Fruit fly (Drosophila melanogaster) whole organism, embryonic: ENCODE measurements around the gene 5-HT7.

Source experiments
- BtbVII ChIP-seq: fragments of 200-800 bp; sonication (Bioruptor generic); optimal IDR thresholded peaks from 3 replicates; lab custom pipeline; 2017; ENCODE audit warnings: missing biosample characterization, mild to moderate bottlenecking, missing genetic modification characterization
- CG10321 ChIP-seq: fragments of 200-800 bp; sonication (Bioruptor generic); IDR thresholded peaks from 2 replicates; pipeline ENCODE4 v1.3.6; 2022; ENCODE audit warnings: missing biosample characterization, missing genetic modification characterization
- CG10431 ChIP-seq: fragments of 200-800 bp; sonication (Bioruptor generic); optimal IDR thresholded peaks from 3 replicates; lab custom pipeline; 2018; ENCODE audit warnings: missing biosample characterization, mild to moderate bottlenecking, missing genetic modification characterization
- CG1233 ChIP-seq: fragments of 200-800 bp; sonication (Bioruptor generic); optimal IDR thresholded peaks from 4 replicates; lab custom pipeline; 2018; ENCODE audit warnings: missing biosample characterization, mild to moderate bottlenecking, missing genetic modification characterization
- CG13287 ChIP-seq: fragments of 200-800 bp; sonication (Bioruptor generic); IDR thresholded peaks from 2 replicates; pipeline ENCODE4 v1.3.6; 2022; ENCODE audit warnings: missing biosample characterization, missing genetic modification characterization; ENCODE audit not compliant: partially characterized antibody
- CG13624 ChIP-seq: fragments of 200-800 bp; sonication (Bioruptor generic); optimal IDR thresholded peaks from 2 replicates; lab custom pipeline; 2016; ENCODE audit warnings: missing biosample characterization, missing genetic modification characterization
- CG13894 ChIP-seq: fragments of 200-800 bp; sonication (Bioruptor generic); optimal IDR thresholded peaks from 3 replicates; lab custom pipeline; 2018; ENCODE audit warnings: missing biosample characterization, mild to moderate bottlenecking, missing genetic modification characterization, moderate library complexity
- CG14050 ChIP-seq: fragments of 200-800 bp; sonication (Bioruptor generic); IDR thresholded peaks from 3 replicates; pipeline ENCODE4 v1.3.6; 2022; ENCODE audit warnings: missing biosample characterization, missing genetic modification characterization
- CG14441 ChIP-seq: fragments of 200-800 bp; sonication (Bioruptor generic); IDR thresholded peaks from 2 replicates; pipeline ENCODE4 v1.3.6; 2022; ENCODE audit warnings: missing biosample characterization, missing genetic modification characterization
- CG1529 ChIP-seq: fragments of 200-800 bp; sonication (Bioruptor generic); optimal IDR thresholded peaks from 3 replicates; lab custom pipeline; 2018; ENCODE audit warnings: missing biosample characterization, missing genetic modification characterization
- CG16813 ChIP-seq: fragments of 200-800 bp; sonication (Bioruptor generic); IDR thresholded peaks from 3 replicates; pipeline ENCODE4 v1.3.6; 2022; ENCODE audit warnings: missing biosample characterization, missing genetic modification characterization; ENCODE audit not compliant: partially characterized antibody
- CG1832 ChIP-seq: fragments of 200-800 bp; sonication (Bioruptor generic); optimal IDR thresholded peaks from 2 replicates; lab custom pipeline; 2017; ENCODE audit warnings: missing biosample characterization, mild to moderate bottlenecking, missing genetic modification characterization, inconsistent platforms
- CG18764 ChIP-seq: fragments of 200-800 bp; sonication (Bioruptor generic); optimal IDR thresholded peaks from 3 replicates; lab custom pipeline; 2016; ENCODE audit warnings: missing biosample characterization, missing genetic modification characterization
- CG2875 ChIP-seq: fragments of 200-800 bp; sonication (Bioruptor generic); optimal IDR thresholded peaks from 2 replicates; lab custom pipeline; 2017; ENCODE audit warnings: missing biosample characterization, mild to moderate bottlenecking, missing genetic modification characterization, missing genetic modification reagents
- CG30020 ChIP-seq: fragments of 200-800 bp; optimal IDR thresholded peaks from 2 replicates; lab custom pipeline; 2019; ENCODE audit warnings: missing biosample characterization, mild to moderate bottlenecking, missing genetic modification characterization, moderate library complexity
- CG30403 ChIP-seq: fragments of 200-800 bp; sonication (Bioruptor generic); optimal IDR thresholded peaks from 3 replicates; lab custom pipeline; 2016; ENCODE audit warnings: missing biosample characterization, missing genetic modification characterization
- CG34422 ChIP-seq: fragments of 200-800 bp; sonication (Bioruptor generic); IDR thresholded peaks from 3 replicates; pipeline ENCODE4 v1.3.6; 2022; ENCODE audit warnings: missing biosample characterization, missing genetic modification characterization
- CG5180 ChIP-seq: fragments of 200-800 bp; sonication (Bioruptor generic); optimal IDR thresholded peaks from 3 replicates; lab custom pipeline; 2017; ENCODE audit warnings: missing biosample characterization, missing genetic modification characterization, mild to moderate bottlenecking, moderate library complexity, missing genetic modification reagents
- CG7271 ChIP-seq: fragments of 200-800 bp; sonication (Bioruptor generic); optimal IDR thresholded peaks from 2 replicates; lab custom pipeline; 2018; ENCODE audit warnings: missing biosample characterization, mild to moderate bottlenecking, missing genetic modification characterization, moderate library complexity
- CG7357 ChIP-seq: fragments of 200-800 bp; sonication (Bioruptor generic); IDR thresholded peaks from 3 replicates; pipeline ENCODE4 v1.3.6; 2022; ENCODE audit warnings: missing biosample characterization, missing genetic modification characterization
- CG8089 ChIP-seq: fragments of 200-800 bp; sonication (Bioruptor generic); optimal IDR thresholded peaks from 3 replicates; lab custom pipeline; 2016; ENCODE audit warnings: missing biosample characterization, missing genetic modification characterization
- Dp ChIP-seq: fragments of 200-800 bp; sonication (Bioruptor generic); optimal IDR thresholded peaks from 2 replicates; lab custom pipeline; 2018; ENCODE audit warnings: missing biosample characterization, mild to moderate bottlenecking, missing genetic modification characterization, moderate library complexity
- GATAe ChIP-seq: fragments of 200-800 bp; sonication (Bioruptor generic); conservative IDR thresholded peaks from 2 replicates; pipeline ENCODE4 v1.3.6; 2022; ENCODE audit warnings: missing biosample characterization, missing genetic modification characterization
- H15 ChIP-seq: fragments of 200-800 bp; sonication (Bioruptor generic); IDR thresholded peaks from 3 replicates; pipeline ENCODE4 v1.3.6; 2022; ENCODE audit warnings: missing biosample characterization, missing genetic modification characterization
- Hsf ChIP-seq: fragments of 200-800 bp; sonication (Bioruptor generic); optimal IDR thresholded peaks from 3 replicates; lab custom pipeline; 2016; ENCODE audit warnings: missing biosample characterization, missing genetic modification characterization
- Max ChIP-seq: fragments of 200-800 bp; sonication (Bioruptor generic); optimal IDR thresholded peaks from 2 replicates; lab custom pipeline; 2016; ENCODE audit warnings: missing biosample characterization, mild to moderate bottlenecking, missing genetic modification characterization
- Meics ChIP-seq: fragments of 200-800 bp; sonication (Bioruptor generic); optimal IDR thresholded peaks from 2 replicates; lab custom pipeline; 2017; ENCODE audit warnings: missing biosample characterization, mild to moderate bottlenecking, missing genetic modification characterization
- Nf-YB ChIP-seq: fragments of 200-800 bp; sonication (Bioruptor generic); optimal IDR thresholded peaks from 3 replicates; lab custom pipeline; 2019; ENCODE audit warnings: missing biosample characterization, mild to moderate bottlenecking, missing genetic modification characterization, moderate library complexity
- Nf-YC ChIP-seq: fragments of 200-800 bp; optimal IDR thresholded peaks from 3 replicates; lab custom pipeline; 2019; ENCODE audit warnings: missing biosample characterization, mild to moderate bottlenecking, missing genetic modification characterization, moderate library complexity
- Scr ChIP-seq: fragments of 200-800 bp; sonication (Bioruptor generic); IDR thresholded peaks from 2 replicates; pipeline ENCODE4 v1.3.6; 2022; ENCODE audit warnings: missing biosample characterization, missing genetic modification characterization; ENCODE audit not compliant: partially characterized antibody
- ac ChIP-seq: fragments of 200-800 bp; sonication (Bioruptor generic); optimal IDR thresholded peaks from 3 replicates; lab custom pipeline; 2017; ENCODE audit warnings: missing biosample characterization, mild to moderate bottlenecking, missing genetic modification characterization
- al ChIP-seq: fragments of 200-800 bp; sonication (Bioruptor generic); IDR thresholded peaks from 2 replicates; pipeline ENCODE4 v1.3.6; 2022; ENCODE audit warnings: missing biosample characterization, missing genetic modification characterization
- cas ChIP-seq: fragments of 200-800 bp; sonication (Bioruptor generic); IDR thresholded peaks from 2 replicates; pipeline ENCODE4 v1.3.6; 2022; ENCODE audit warnings: missing biosample characterization, missing genetic modification characterization
- caup ChIP-seq: fragments of 200-800 bp; sonication (Bioruptor generic); optimal IDR thresholded peaks from 3 replicates; lab custom pipeline; 2017; ENCODE audit warnings: missing biosample characterization, mild to moderate bottlenecking, missing genetic modification characterization, moderate library complexity; ENCODE audit not compliant: severe bottlenecking
- crol ChIP-seq: fragments of 200-800 bp; sonication (Bioruptor generic); IDR thresholded peaks from 2 replicates; pipeline ENCODE4 v1.3.6; 2022; ENCODE audit warnings: missing biosample characterization, missing genetic modification characterization
- dmrt99B ChIP-seq: fragments of 200-800 bp; sonication (Bioruptor generic); optimal IDR thresholded peaks from 2 replicates; lab custom pipeline; 2018; ENCODE audit warnings: missing biosample characterization, mild to moderate bottlenecking, missing genetic modification characterization, moderate library complexity
- esg ChIP-seq: fragments of 200-800 bp; sonication (Bioruptor generic); conservative IDR thresholded peaks from 2 replicates; pipeline ENCODE4 v1.3.6; 2022; ENCODE audit warnings: missing biosample characterization, missing genetic modification characterization
- fd102C ChIP-seq: fragments of 200-800 bp; sonication (Bioruptor generic); optimal IDR thresholded peaks from 2 replicates; lab custom pipeline; 2018; ENCODE audit warnings: missing biosample characterization, mild to moderate bottlenecking, missing genetic modification characterization, moderate library complexity
- gcm ChIP-seq: fragments of 200-800 bp; sonication (Bioruptor generic); optimal IDR thresholded peaks from 2 replicates; lab custom pipeline; 2019; ENCODE audit warnings: missing biosample characterization, mild to moderate bottlenecking, missing genetic modification characterization, moderate library complexity
- gt ChIP-seq: fragments of 200-800 bp; sonication (Bioruptor generic); IDR thresholded peaks from 2 replicates; pipeline ENCODE4 v1.3.6; 2022; ENCODE audit warnings: missing biosample characterization, missing genetic modification characterization
- mam ChIP-seq: fragments of 200-800 bp; sonication (Bioruptor generic); optimal IDR thresholded peaks from 3 replicates; lab custom pipeline; 2016; ENCODE audit warnings: missing biosample characterization, missing genetic modification characterization
- otp ChIP-seq: fragments of 200-800 bp; sonication (Bioruptor generic); IDR thresholded peaks from 3 replicates; pipeline ENCODE4, ENCODE4 v1.3.6; 2022; ENCODE audit warnings: missing biosample characterization, missing genetic modification characterization
- repo ChIP-seq: fragments of 200-800 bp; sonication (Bioruptor generic); optimal IDR thresholded peaks from 2 replicates; lab custom pipeline; 2016; ENCODE audit warnings: missing biosample characterization, missing genetic modification characterization
- schlank ChIP-seq: fragments of 200-800 bp; sonication (Bioruptor generic); optimal IDR thresholded peaks from 2 replicates; lab custom pipeline; 2018; ENCODE audit warnings: missing biosample characterization, mild to moderate bottlenecking, missing genetic modification characterization
- sob ChIP-seq: fragments of 200-800 bp; sonication (Bioruptor generic); IDR thresholded peaks from 2 replicates; pipeline ENCODE4 v1.3.6; 2022; ENCODE audit warnings: missing biosample characterization, missing genetic modification characterization
- sug ChIP-seq: fragments of 200-800 bp; optimal IDR thresholded peaks from 2 replicates; lab custom pipeline; 2019; ENCODE audit warnings: missing biosample characterization, mild to moderate bottlenecking, missing genetic modification characterization, moderate library complexity
- tna ChIP-seq: fragments of 200-800 bp; sonication (Bioruptor generic); IDR thresholded peaks from 2 replicates; pipeline ENCODE4 v1.3.6; 2022; ENCODE audit warnings: missing biosample characterization, missing genetic modification characterization; ENCODE audit not compliant: partially characterized antibody
- unpg ChIP-seq: fragments of 200-800 bp; sonication (Bioruptor generic); optimal IDR thresholded peaks from 3 replicates; lab custom pipeline; 2018; ENCODE audit warnings: missing biosample characterization, mild to moderate bottlenecking, missing genetic modification characterization, moderate library complexity
- vfl ChIP-seq: fragments of 200-800 bp; sonication (Bioruptor generic); optimal IDR thresholded peaks from 2 replicates; lab custom pipeline; 2016; ENCODE audit warnings: missing biosample characterization, missing genetic modification characterization
- yki ChIP-seq: fragments of >200 bp; optimal IDR thresholded peaks from 3 replicates; lab custom pipeline; 2018

Gene 5-HT7

DNA sequence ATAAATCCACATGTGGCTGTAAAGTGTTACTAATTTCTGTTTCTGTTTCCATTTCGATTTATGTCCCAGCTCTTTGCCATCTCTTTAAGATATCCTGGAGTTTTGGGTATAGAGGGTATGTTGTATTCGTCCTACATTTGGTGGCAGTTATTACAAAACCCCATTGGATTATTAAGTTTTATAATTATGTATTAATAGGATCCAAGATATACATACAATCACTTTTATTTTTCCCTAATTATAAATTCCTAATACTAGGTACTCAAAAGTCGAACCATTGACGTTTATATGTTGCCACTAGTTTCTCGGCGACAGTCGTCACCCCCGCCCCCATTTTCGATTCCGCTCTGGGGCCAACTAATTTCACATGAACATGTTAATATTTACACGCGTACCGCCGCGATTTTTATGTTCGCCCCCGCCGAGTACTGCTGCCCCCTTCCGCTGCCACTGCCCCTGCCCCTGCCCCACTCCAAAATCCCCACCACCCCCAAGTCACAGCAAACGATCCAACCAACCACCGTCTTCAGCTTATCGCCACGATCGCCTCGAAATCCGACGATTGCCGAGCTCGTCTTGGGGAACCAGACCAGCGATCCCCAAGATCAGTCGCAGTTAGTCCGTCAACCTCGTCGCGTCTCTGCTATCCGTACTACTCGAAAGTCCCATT is 48.1 kb upstream of the 5-HT7 start, which contains the start of gene Sox100B (continued):
- TF ChIP-seq vfl (GFP tag; lab: Kevin White, UChicago) (no peak), CG2875 (GFP tag; lab: Kevin White, UChicago) (no peak), Hsf (GFP tag; lab: Kevin White, UChicago) (peak; percentile 64), crol (GFP tag; lab: Robert Waterston, UW) (peak; percentile 76), CG14050 (GFP tag; lab: Robert Waterston, UW) (no peak), CG14441 (GFP tag; lab: Robert Waterston, UW) (peak; percentile 61), CG1233 (GFP tag; lab: Kevin White, UChicago) (peak; percentile 27), sob (GFP tag; lab: Robert Waterston, UW) (peak; percentile 72; the same call in 1 of the 2 replicates), otp (GFP tag; lab: Robert Waterston, UW) (peak; percentile 20; the same call in 1 of the 3 replicates), CG13287 (no peak), gcm (GFP tag; lab: Kevin White, UChicago) (peak; percentile 59), CG30020 (tag; lab: Kevin White, UChicago) (no peak), Meics (GFP tag; lab: Kevin White, UChicago) (peak; percentile 14), CG34422 (GFP tag; lab: Robert Waterston, UW) (peak; percentile 78; the same call in 2 of the 3 replicates), CG1529 (GFP tag; lab: Kevin White, UChicago) (peak; percentile 59), CG10321 (GFP tag; lab: Robert Waterston, UW) (no peak), gt (peak; percentile 36; the same call in 1 of the 2 replicates), Scr (GFP tag; lab: Robert Waterston, UW) (no peak), CG1832 (GFP tag; lab: Kevin White, UChicago) (no peak), mam (GFP tag; lab: Kevin White, UChicago) (no peak), Nf-YC (tag; lab: Kevin White, UChicago) (peak; percentile 83), yki (no peak), cas (GFP tag; lab: Robert Waterston, UW) (no peak), GATAe (GFP tag; lab: Robert Waterston, UW) (no peak), al (GFP tag; lab: Robert Waterston, UW) (no peak), schlank (tag; lab: Kevin White, UChicago) (no peak), CG16813 (GFP tag; lab: Robert Waterston, UW) (no peak), CG10431 (GFP tag; lab: Kevin White, UChicago) (no peak), Max (GFP tag; lab: Kevin White, UChicago) (peak; percentile 33), Nf-YB (GFP tag; lab: Kevin White, UChicago) (peak; percentile 89), CG5180 (peak; percentile 43), dmrt99B (tag; lab: Kevin White, UChicago) (peak; percentile 69), esg (GFP tag; lab: Robert Waterston, UW) (peak; percentile 41), CG30403 (peak; percentile 56), CG13894 (no peak), fd102C (peak; percentile 40), BtbVII (GFP tag; lab: Kevin White, UChicago) (no peak), CG8089 (GFP tag; lab: Kevin White, UChicago) (no peak), CG7357 (peak; percentile 57; the same call in 1 of the 3 replicates), Dp (GFP tag; lab: Kevin White, UChicago) (no peak), H15 (GFP tag; lab: Robert Waterston, UW) (0 out of 3 replicates have a peak, but pooled peaks have one; percentile 31), CG13624 (GFP tag; lab: Kevin White, UChicago) (no peak), caup (GFP tag; lab: Kevin White, UChicago) (no peak), sug (tag; lab: Kevin White, UChicago) (peak; percentile 8), CG7271 (tag; lab: Kevin White, UChicago) (peak; percentile 49), ac (GFP tag; lab: Kevin White, UChicago) (peak; percentile 46), repo (GFP tag; lab: Kevin White, UChicago) (no peak), CG18764 (GFP tag; lab: Kevin White, UChicago) (peak; percentile 34), tna (GFP tag; lab: Robert Waterston, UW) (no peak), unpg (GFP tag; lab: Kevin White, UChicago) (peak; percentile 72)
